Worm (Caenorhabditis elegans) whole organism, early embryonic: ENCODE measurements around the gene ncx-7.
A peak's percentile ranks its signal among the peaks of the same experiment; 100 is the strongest.

Experiments used
- B0310.2 ChIP-seq: sonication (generic microtip); optimal IDR thresholded peaks from 2 replicates; lab custom pipeline; 2016; ENCODE audit warnings: mild to moderate bottlenecking, missing genetic modification characterization, missing compliant biosample characterization
- F13C5.2 ChIP-seq: sonication (generic microtip); optimal IDR thresholded peaks from 2 replicates; lab custom pipeline; 2017; ENCODE audit warnings: mild to moderate bottlenecking, missing genetic modification characterization, inconsistent platforms, missing compliant biosample characterization
- aly-1 ChIP-seq: sonication (generic microtip); optimal IDR thresholded peaks from 2 replicates; lab custom pipeline; 2016; ENCODE audit warnings: missing genetic modification characterization, missing compliant biosample characterization
- ama-1 ChIP-seq: fragments of 150-350 bp; optimal IDR thresholded peaks from 2 replicates; lab custom pipeline; 2014
- ceh-13 ChIP-seq: fragments of 200-800 bp; sonication (Bioruptor generic); optimal IDR thresholded peaks from 2 replicates; lab custom pipeline; 2018; ENCODE audit warnings: mild to moderate bottlenecking, missing genetic modification characterization, missing compliant biosample characterization
- ceh-36 ChIP-seq: sonication (generic microtip); optimal IDR thresholded peaks from 2 replicates; lab custom pipeline; 2016; ENCODE audit warnings: missing genetic modification characterization, inconsistent platforms, missing compliant biosample characterization
- ets-7 ChIP-seq: sonication (generic microtip); optimal IDR thresholded peaks from 2 replicates; lab custom pipeline; 2016; ENCODE audit warnings: missing genotype, missing genetic modification characterization, missing compliant biosample characterization
- flt-1 ChIP-seq: fragments of 200-800 bp; sonication (Bioruptor generic); IDR thresholded peaks from 2 replicates; pipeline ENCODE4 v1.3.6; 2022; ENCODE audit warnings: missing genetic modification characterization, missing compliant biosample characterization
- hmbx-1 ChIP-seq: sonication (generic microtip); optimal IDR thresholded peaks from 2 replicates; lab custom pipeline; 2016; ENCODE audit warnings: mild to moderate bottlenecking, missing genetic modification characterization, missing compliant biosample characterization
- hmg-4 ChIP-seq: fragments of 200-800 bp; sonication (Bioruptor generic); optimal IDR thresholded peaks from 2 replicates; lab custom pipeline; 2018; ENCODE audit warnings: mild to moderate bottlenecking, missing genetic modification characterization, missing compliant biosample characterization
- hnd-1 ChIP-seq: sonication (generic microtip); optimal IDR thresholded peaks from 2 replicates; lab custom pipeline; 2016; ENCODE audit warnings: missing genetic modification characterization, missing compliant biosample characterization
- pes-1 ChIP-seq: fragments of 200-800 bp; sonication (Bioruptor generic); IDR thresholded peaks from 2 replicates; pipeline ENCODE4 v1.3.6; 2022; ENCODE audit warnings: missing genetic modification reagents, missing genetic modification characterization, missing compliant biosample characterization
- scrt-1 ChIP-seq: fragments of 200-800 bp; sonication (Bioruptor generic); IDR thresholded peaks from 2 replicates; pipeline ENCODE4 v1.3.6; 2022; ENCODE audit warnings: missing genetic modification characterization, missing compliant biosample characterization
- sea-1 ChIP-seq: fragments of 200-800 bp; sonication (Bioruptor generic); conservative IDR thresholded peaks from 2 replicates; pipeline ENCODE4 v1.3.6; 2022; ENCODE audit warnings: missing genetic modification characterization, missing compliant biosample characterization
- tbx-11 ChIP-seq: fragments of 200-800 bp; sonication (Bioruptor generic); IDR thresholded peaks from 2 replicates; pipeline ENCODE4 v1.3.6; 2022; ENCODE audit warnings: missing genetic modification characterization, missing compliant biosample characterization
- tbx-37 ChIP-seq: fragments of 200-800 bp; sonication (Bioruptor generic); conservative IDR thresholded peaks from 2 replicates; pipeline ENCODE4 v1.3.6; 2022; ENCODE audit warnings: missing genetic modification reagents, missing genetic modification characterization, missing compliant biosample characterization
- tra-4 ChIP-seq: sonication (generic microtip); optimal IDR thresholded peaks from 2 replicates; lab custom pipeline; 2017; ENCODE audit warnings: missing genetic modification characterization, missing compliant biosample characterization

Gene ncx-7

DNA sequence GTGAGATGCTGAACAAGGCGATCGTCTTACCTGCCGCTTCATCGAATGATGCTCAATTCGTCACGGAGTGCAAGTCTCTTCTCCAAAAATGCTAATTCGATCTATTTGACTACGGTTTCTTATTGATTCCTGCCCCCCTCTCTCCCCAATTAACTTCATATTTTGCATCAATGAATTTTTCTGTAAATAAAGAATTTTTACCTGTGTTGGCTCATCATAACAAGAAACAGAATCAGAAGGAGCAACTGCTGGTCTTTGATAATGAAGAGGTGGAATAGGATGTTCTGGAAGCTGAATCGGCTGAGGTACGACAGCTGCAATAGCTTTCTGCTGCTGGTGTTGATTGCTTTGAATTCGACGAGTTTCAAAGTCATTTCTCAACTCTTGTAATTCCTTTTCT is 40.1 kb upstream of the ncx-7 start:
- TF ChIP-seq F13C5.2 (tag; lab: Kevin White, UChicago), result no peak
- TF ChIP-seq ama-1 (lab: Kevin White, UChicago), result no peak
- no peak for TF ChIP-seq tra-4
- TF ChIP-seq hmbx-1, result no peak
- TF ChIP-seq tbx-11, result no peak
- no peak for TF ChIP-seq sea-1 (GFP tag; lab: Robert Waterston, UW)
- TF ChIP-seq aly-1 (tag; lab: Kevin White, UChicago), result no peak
- no peak for TF ChIP-seq scrt-1 (GFP tag; lab: Robert Waterston, UW)
- no peak for TF ChIP-seq hnd-1 (tag; lab: Kevin White, UChicago)
- no peak for TF ChIP-seq hmg-4 (GFP tag; lab: Kevin White, UChicago)
- TF ChIP-seq ets-7 (tag; lab: Kevin White, UChicago), result no peak
- no peak for TF ChIP-seq ceh-36 (tag; lab: Kevin White, UChicago)
- TF ChIP-seq ceh-13 (GFP tag; lab: Kevin White, UChicago), result no peak
- no peak for TF ChIP-seq pes-1 (GFP tag; lab: Robert Waterston, UW)
- TF ChIP-seq tbx-37 (GFP tag; lab: Robert Waterston, UW), result no peak
- no peak for TF ChIP-seq flt-1 (GFP tag; lab: Robert Waterston, UW)
- TF ChIP-seq B0310.2 (tag; lab: Kevin White, UChicago), result no peak

DNA sequence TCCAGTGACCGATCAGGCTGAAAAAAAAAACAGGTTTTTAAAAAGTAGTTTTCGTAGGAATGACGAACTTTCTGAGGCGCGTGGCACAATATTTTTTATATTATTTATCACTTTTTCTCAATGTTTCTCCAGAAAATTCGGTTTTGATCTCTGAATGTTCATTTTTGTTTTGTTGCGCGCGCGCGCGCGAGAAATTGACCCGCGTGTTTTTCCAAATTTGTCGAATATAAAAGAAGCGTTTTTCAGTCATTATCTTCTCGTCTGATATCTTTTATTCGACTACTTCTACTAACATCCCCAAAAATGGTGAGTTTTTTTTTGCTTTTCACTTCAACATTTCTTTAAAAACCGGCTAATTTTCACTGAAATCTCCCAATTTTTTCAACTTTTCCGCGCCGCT is 38.8 kb upstream of the ncx-7 start, which contains the start of gene rmd-1:
Gene rmd-1, plus strand, starts transcription at position 247 of the 400 bp plus-strand sequence.
- TF ChIP-seq tbx-11, result no peak
- no peak for TF ChIP-seq flt-1 (GFP tag; lab: Robert Waterston, UW)
- no peak for TF ChIP-seq ama-1 (lab: Kevin White, UChicago)
- no peak for TF ChIP-seq B0310.2 (tag; lab: Kevin White, UChicago)
- TF ChIP-seq sea-1 (GFP tag; lab: Robert Waterston, UW), result no peak
- TF ChIP-seq ceh-36 (tag; lab: Kevin White, UChicago), result no peak
- TF ChIP-seq tra-4, result no peak
- TF ChIP-seq F13C5.2 (tag; lab: Kevin White, UChicago), result no peak
- no peak for TF ChIP-seq pes-1 (GFP tag; lab: Robert Waterston, UW)
- TF ChIP-seq aly-1 (tag; lab: Kevin White, UChicago), result no peak
- no peak for TF ChIP-seq ceh-13 (GFP tag; lab: Kevin White, UChicago)
- no peak for TF ChIP-seq ets-7 (tag; lab: Kevin White, UChicago)
- TF ChIP-seq hmg-4 (GFP tag; lab: Kevin White, UChicago), result no peak
- TF ChIP-seq hnd-1 (tag; lab: Kevin White, UChicago), result no peak

DNA sequence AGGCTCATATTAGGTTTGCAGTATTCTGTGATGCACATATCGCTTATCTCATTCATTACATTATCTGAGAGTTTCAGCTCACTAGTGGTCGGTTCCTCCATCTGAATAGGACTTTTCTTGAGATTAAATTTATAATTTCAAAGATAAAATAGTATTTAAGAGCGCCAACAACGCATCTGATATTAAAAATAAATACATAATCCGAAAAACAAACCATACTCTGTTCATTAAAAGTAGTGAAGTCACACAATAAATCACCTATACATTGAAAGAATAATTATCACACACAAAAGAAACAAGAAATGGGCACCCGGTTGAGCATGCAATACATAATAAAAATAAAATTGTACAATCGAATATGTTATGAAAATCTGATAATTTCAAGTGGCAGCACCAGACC is 37.3 kb upstream of the ncx-7 start, which contains the start of gene vps-53:
Gene vps-53, minus strand, starts transcription at position 101 of the 400 bp plus-strand sequence.
- TF ChIP-seq tbx-11 (no peak), B0310.2 (tag; lab: Kevin White, UChicago) (no peak), F13C5.2 (tag; lab: Kevin White, UChicago) (no peak), aly-1 (tag; lab: Kevin White, UChicago) (no peak), pes-1 (GFP tag; lab: Robert Waterston, UW) (no peak), ets-7 (tag; lab: Kevin White, UChicago) (no peak), tra-4 (no peak), flt-1 (GFP tag; lab: Robert Waterston, UW) (no peak), scrt-1 (GFP tag; lab: Robert Waterston, UW) (no peak), sea-1 (GFP tag; lab: Robert Waterston, UW) (no peak), hnd-1 (tag; lab: Kevin White, UChicago) (no peak), ama-1 (lab: Kevin White, UChicago) (no peak), hmg-4 (GFP tag; lab: Kevin White, UChicago) (no peak), ceh-36 (tag; lab: Kevin White, UChicago) (no peak), hmbx-1 (no peak), ceh-13 (GFP tag; lab: Kevin White, UChicago) (no peak), tbx-37 (GFP tag; lab: Robert Waterston, UW) (no peak)

DNA sequence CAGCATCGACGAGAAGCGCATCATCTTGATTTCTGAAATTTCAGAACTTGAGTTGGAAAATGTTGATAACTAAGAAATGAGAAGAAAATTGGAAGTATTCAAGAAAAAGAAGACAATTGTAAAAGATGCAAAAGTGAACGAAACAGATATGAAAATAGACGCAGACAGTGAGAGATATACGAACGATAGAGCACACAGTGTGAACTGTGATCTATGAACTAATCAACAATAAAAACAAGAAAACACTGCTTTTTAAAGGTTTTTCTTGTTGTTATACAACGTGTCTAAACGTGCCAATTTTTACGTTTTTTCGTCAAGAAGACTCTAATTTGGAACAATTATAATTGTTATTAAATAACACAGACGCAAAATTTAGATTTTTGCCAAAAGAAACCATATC is 32.8 kb upstream of the ncx-7 start, which contains the start of gene ech-6:
Gene ech-6, minus strand, starts transcription at position 32 of the 400 bp plus-strand sequence.
- TF ChIP-seq ceh-36 (tag; lab: Kevin White, UChicago), result no peak
- no peak for TF ChIP-seq scrt-1 (GFP tag; lab: Robert Waterston, UW)
- TF ChIP-seq ama-1 (lab: Kevin White, UChicago), result no peak
- no peak for TF ChIP-seq tbx-37 (GFP tag; lab: Robert Waterston, UW)
- TF ChIP-seq aly-1 (tag; lab: Kevin White, UChicago), result no peak
- no peak for TF ChIP-seq B0310.2 (tag; lab: Kevin White, UChicago)
- no peak for TF ChIP-seq sea-1 (GFP tag; lab: Robert Waterston, UW)
- TF ChIP-seq hmbx-1, result no peak
- no peak for TF ChIP-seq tra-4
- no peak for TF ChIP-seq tbx-11
- TF ChIP-seq ceh-13 (GFP tag; lab: Kevin White, UChicago), result no peak
- TF ChIP-seq pes-1 (GFP tag; lab: Robert Waterston, UW), result no peak

DNA sequence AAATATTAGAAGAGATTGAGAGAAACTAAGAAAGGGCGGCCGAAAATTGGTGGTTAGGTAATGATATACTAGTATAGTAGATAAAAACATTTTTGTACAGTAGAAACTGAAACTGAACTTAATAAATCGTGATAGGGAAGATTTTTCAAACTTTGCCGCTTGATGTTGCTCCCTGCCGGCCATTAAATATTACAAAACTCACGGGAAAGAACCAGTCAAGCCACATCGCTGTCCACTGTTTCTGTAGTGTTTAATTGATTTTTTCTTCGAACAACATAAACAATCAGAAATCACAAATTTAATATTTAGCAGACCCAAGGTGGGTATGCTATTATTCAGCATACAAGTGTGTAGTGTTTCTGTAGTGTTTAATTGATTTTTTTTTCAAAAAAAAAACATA is 31.0 kb upstream of the ncx-7 start, which contains the start of gene T05G5.5:
Gene T05G5.5, minus strand, starts transcription at position 359 of the 400 bp plus-strand sequence.
- TF ChIP-seq hnd-1 (tag; lab: Kevin White, UChicago) (no peak), tbx-37 (GFP tag; lab: Robert Waterston, UW) (no peak), tra-4 (no peak), pes-1 (GFP tag; lab: Robert Waterston, UW) (no peak), scrt-1 (GFP tag; lab: Robert Waterston, UW) (no peak), hmbx-1 (no peak)

DNA sequence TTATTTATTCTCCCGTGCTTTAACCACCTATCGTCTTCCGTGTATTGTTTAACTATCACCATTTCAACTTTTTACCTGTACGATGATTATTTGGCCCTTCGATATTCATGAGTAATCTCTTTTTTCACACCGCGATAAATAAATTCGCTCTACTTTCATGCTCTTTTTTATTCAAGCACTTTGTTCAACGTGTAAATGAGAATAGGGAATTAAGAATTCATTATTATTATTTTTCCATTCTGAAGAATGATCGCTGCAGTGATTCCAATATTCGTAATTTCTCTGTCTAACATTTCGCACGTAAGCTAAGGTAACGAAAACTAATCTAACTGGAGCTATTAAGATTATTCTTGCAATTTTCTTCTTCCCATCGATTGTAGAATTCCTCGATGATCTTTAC is 28.6 kb upstream of the ncx-7 start, which contains the start of gene T05G5.4:
Gene T05G5.4, plus strand, starts transcription at position 241 of the 400 bp plus-strand sequence.
- TF ChIP-seq F13C5.2 (tag; lab: Kevin White, UChicago) (no peak), B0310.2 (tag; lab: Kevin White, UChicago) (no peak), ets-7 (tag; lab: Kevin White, UChicago) (no peak), ceh-36 (tag; lab: Kevin White, UChicago) (no peak), hmbx-1 (no peak), scrt-1 (GFP tag; lab: Robert Waterston, UW) (no peak), tbx-11 (no peak), ama-1 (lab: Kevin White, UChicago) (no peak)

- TF ChIP-seq scrt-1 (GFP tag; lab: Robert Waterston, UW), result no peak
- peak; percentile 33 for TF ChIP-seq hmg-4 (GFP tag; lab: Kevin White, UChicago)
- no peak for TF ChIP-seq ama-1 (lab: Kevin White, UChicago)
- no peak for TF ChIP-seq hmbx-1
These were observed 27.0 kb upstream of the ncx-7 start, which contains the start of the genes iff-1 and cdk-1 for ce11 chrIII:9747133-9747532. TSS of gene iff-1 (minus strand) at chrIII:9747193. TSS of gene cdk-1 (plus strand) at chrIII:9747472.
